Fruit fly (Drosophila melanogaster) whole organism, embryonic: Measurements from ENCODE around the gene HP5.
A peak's percentile ranks its signal among the peaks of the same experiment; 100 is the strongest.

Experiments used
- ATbp ChIP-seq: fragments of 200-800 bp; sonication (Bioruptor generic); optimal IDR thresholded peaks from 2 replicates; lab custom pipeline; 2017; ENCODE audit warnings: missing biosample characterization, mild to moderate bottlenecking, missing genetic modification characterization, missing genetic modification reagents
- Ada2b ChIP-seq: fragments of 200-800 bp; sonication (Bioruptor generic); IDR thresholded peaks from 2 replicates; pipeline ENCODE4 v1.3.6; 2022; ENCODE audit warnings: missing biosample characterization, missing genetic modification characterization
- Awh ChIP-seq: fragments of 200-800 bp; sonication (Bioruptor generic); IDR thresholded peaks from 2 replicates; pipeline ENCODE4, ENCODE4 v1.3.6; 2022; ENCODE audit warnings: missing biosample characterization, missing genetic modification characterization
- Bdp1 ChIP-seq: fragments of 200-800 bp; sonication (Bioruptor generic); optimal IDR thresholded peaks from 3 replicates; lab custom pipeline; 2016; ENCODE audit warnings: missing biosample characterization, missing genetic modification characterization
- CG11085 ChIP-seq: fragments of 200-800 bp; sonication (Bioruptor generic); IDR thresholded peaks from 2 replicates; pipeline ENCODE4 v1.3.6; 2022; ENCODE audit warnings: missing biosample characterization, missing genetic modification characterization
- CG12299 ChIP-seq: fragments of 200-800 bp; sonication (Bioruptor generic); optimal IDR thresholded peaks from 2 replicates; lab custom pipeline; 2018; ENCODE audit warnings: missing biosample characterization, mild to moderate bottlenecking, missing genetic modification characterization
- CG13775 ChIP-seq: fragments of 200-800 bp; sonication (Bioruptor generic); optimal IDR thresholded peaks from 3 replicates; lab custom pipeline; 2017; ENCODE audit warnings: missing biosample characterization, mild to moderate bottlenecking, missing genetic modification characterization
- CG13894 ChIP-seq: fragments of 200-800 bp; sonication (Bioruptor generic); optimal IDR thresholded peaks from 3 replicates; lab custom pipeline; 2018; ENCODE audit warnings: missing biosample characterization, mild to moderate bottlenecking, missing genetic modification characterization, moderate library complexity
- CG14441 ChIP-seq: fragments of 200-800 bp; sonication (Bioruptor generic); IDR thresholded peaks from 2 replicates; pipeline ENCODE4 v1.3.6; 2022; ENCODE audit warnings: missing biosample characterization, missing genetic modification characterization
- CG1529 ChIP-seq: fragments of 200-800 bp; sonication (Bioruptor generic); optimal IDR thresholded peaks from 3 replicates; lab custom pipeline; 2018; ENCODE audit warnings: missing biosample characterization, missing genetic modification characterization
- CG16813 ChIP-seq: fragments of 200-800 bp; sonication (Bioruptor generic); IDR thresholded peaks from 3 replicates; pipeline ENCODE4 v1.3.6; 2022; ENCODE audit warnings: missing biosample characterization, missing genetic modification characterization; ENCODE audit not compliant: partially characterized antibody
- CG17568 ChIP-seq: fragments of 200-800 bp; sonication (Bioruptor generic); optimal IDR thresholded peaks from 2 replicates; lab custom pipeline; 2018; ENCODE audit warnings: missing biosample characterization, mild to moderate bottlenecking, missing genetic modification characterization, moderate library complexity
- CG18599 ChIP-seq: fragments of 200-800 bp; sonication (Bioruptor generic); optimal IDR thresholded peaks from 3 replicates; lab custom pipeline; 2017; ENCODE audit warnings: missing biosample characterization, missing genetic modification characterization, mild to moderate bottlenecking, moderate library complexity, missing genetic modification reagents
- CG31365 ChIP-seq: fragments of 200-800 bp; sonication (Bioruptor generic); optimal IDR thresholded peaks from 2 replicates; lab custom pipeline; 2018; ENCODE audit warnings: missing biosample characterization, mild to moderate bottlenecking, missing genetic modification characterization
- CG32767 ChIP-seq: fragments of 200-800 bp; sonication (Bioruptor generic); IDR thresholded peaks from 2 replicates; pipeline ENCODE4 v1.3.6; 2022; ENCODE audit warnings: missing biosample characterization, missing genetic modification characterization
- CG4404 ChIP-seq: fragments of 200-800 bp; sonication (Bioruptor generic); IDR thresholded peaks from 2 replicates; pipeline ENCODE4 v1.3.6; 2022; ENCODE audit warnings: missing biosample characterization, missing genetic modification characterization
- CG7839 ChIP-seq: fragments of 200-800 bp; sonication (Bioruptor generic); optimal IDR thresholded peaks from 3 replicates; lab custom pipeline; 2018; ENCODE audit warnings: missing biosample characterization, mild to moderate bottlenecking, missing genetic modification characterization, moderate library complexity
- CG8281 ChIP-seq: fragments of 200-800 bp; sonication (Bioruptor generic); optimal IDR thresholded peaks from 2 replicates; lab custom pipeline; 2018; ENCODE audit warnings: missing biosample characterization, mild to moderate bottlenecking, missing genetic modification characterization, moderate library complexity
- Drgx ChIP-seq: fragments of 200-800 bp; sonication (Bioruptor generic); IDR thresholded peaks from 2 replicates; pipeline ENCODE4 v1.3.6; 2022; ENCODE audit warnings: missing biosample characterization, missing genetic modification characterization
- E2f2 ChIP-seq: fragments of 200-800 bp; sonication (Bioruptor generic); IDR thresholded peaks from 2 replicates; pipeline ENCODE4 v1.3.6; 2022; ENCODE audit warnings: missing biosample characterization, missing genetic modification characterization
- Elba2 ChIP-seq: fragments of 200-800 bp; sonication (Bioruptor generic); optimal IDR thresholded peaks from 3 replicates; lab custom pipeline; 2016; ENCODE audit warnings: missing biosample characterization, missing genetic modification characterization
- Gug ChIP-seq: fragments of 200-800 bp; sonication (Bioruptor generic); IDR thresholded peaks from 4 replicates; pipeline ENCODE4 v1.3.6; 2022; ENCODE audit warnings: missing biosample characterization, missing genetic modification characterization
- Hey ChIP-seq: fragments of 200-800 bp; sonication (Bioruptor generic); optimal IDR thresholded peaks from 3 replicates; lab custom pipeline; 2018; ENCODE audit warnings: missing biosample characterization, mild to moderate bottlenecking, missing genetic modification characterization
- Hmr ChIP-seq: fragments of 200-800 bp; sonication (Bioruptor generic); optimal IDR thresholded peaks from 3 replicates; lab custom pipeline; 2017; ENCODE audit warnings: mild to moderate bottlenecking, missing biosample characterization, missing genetic modification reagents, missing genetic modification characterization
- Hr3 ChIP-seq: fragments of 200-800 bp; sonication (Bioruptor generic); optimal IDR thresholded peaks from 3 replicates; lab custom pipeline; 2016; ENCODE audit warnings: missing biosample characterization, missing genetic modification characterization
- Hr51 ChIP-seq, 2 experiments: fragments of 200-800 bp; sonication (Bioruptor generic); optimal IDR thresholded peaks; 2 replicates in 1 of 2; 3 replicates in 1 of 2; lab custom pipeline; 2016 to 2018; ENCODE audit warnings: missing biosample characterization in 2 of 2, missing genetic modification characterization in 2 of 2, mild to moderate bottlenecking in 1 of 2, moderate library complexity in 1 of 2
- Lim3 ChIP-seq: fragments of 200-800 bp; sonication (Bioruptor generic); IDR thresholded peaks from 2 replicates; pipeline ENCODE4 v1.3.6; 2022; ENCODE audit warnings: missing biosample characterization, missing genetic modification characterization
- Rfx ChIP-seq: fragments of 200-800 bp; sonication (Bioruptor generic); IDR thresholded peaks from 2 replicates; pipeline ENCODE4 v1.3.6; 2022; ENCODE audit warnings: missing biosample characterization, missing genetic modification characterization
- Sin3A ChIP-seq: fragments of >200 bp; optimal IDR thresholded peaks from 2 replicates; lab custom pipeline; 2018
- Ssrp ChIP-seq: fragments of 200-800 bp; sonication (Bioruptor generic); optimal IDR thresholded peaks from 2 replicates; lab custom pipeline; 2018; ENCODE audit warnings: missing biosample characterization, mild to moderate bottlenecking, missing genetic modification characterization, moderate library complexity
- Xbp1 ChIP-seq: fragments of 200-800 bp; sonication (Bioruptor generic); optimal IDR thresholded peaks from 3 replicates; lab custom pipeline; 2016; ENCODE audit warnings: missing biosample characterization, mild to moderate bottlenecking, missing genetic modification characterization
- abd-A ChIP-seq: fragments of 200-800 bp; sonication (Bioruptor generic); optimal IDR thresholded peaks from 3 replicates; lab custom pipeline; 2019; ENCODE audit warnings: missing biosample characterization, mild to moderate bottlenecking, missing genetic modification characterization, moderate library complexity
- ac ChIP-seq: fragments of 200-800 bp; sonication (Bioruptor generic); optimal IDR thresholded peaks from 3 replicates; lab custom pipeline; 2017; ENCODE audit warnings: missing biosample characterization, mild to moderate bottlenecking, missing genetic modification characterization
- caup ChIP-seq: fragments of 200-800 bp; sonication (Bioruptor generic); optimal IDR thresholded peaks from 3 replicates; lab custom pipeline; 2017; ENCODE audit warnings: missing biosample characterization, mild to moderate bottlenecking, missing genetic modification characterization, moderate library complexity; ENCODE audit not compliant: severe bottlenecking
- crol ChIP-seq: fragments of 200-800 bp; sonication (Bioruptor generic); IDR thresholded peaks from 2 replicates; pipeline ENCODE4 v1.3.6; 2022; ENCODE audit warnings: missing biosample characterization, missing genetic modification characterization
- crp ChIP-seq, 2 experiments: fragments of 200-800 bp; sonication (Bioruptor generic); optimal IDR thresholded peaks; 2 replicates in 1 of 2; 3 replicates in 1 of 2; lab custom pipeline; 2017; ENCODE audit warnings: missing biosample characterization in 2 of 2, missing genetic modification characterization in 2 of 2, mild to moderate bottlenecking in 1 of 2, moderate library complexity in 1 of 2
- gce ChIP-seq: fragments of 200-800 bp; sonication (Bioruptor generic); IDR thresholded peaks from 3 replicates; pipeline ENCODE4 v1.3.6; 2022; ENCODE audit warnings: missing biosample characterization, missing genetic modification characterization
- gcm2 ChIP-seq: fragments of 200-800 bp; sonication (Bioruptor generic); optimal IDR thresholded peaks from 2 replicates; lab custom pipeline; 2016; ENCODE audit warnings: missing biosample characterization, missing genetic modification characterization
- knrl ChIP-seq: fragments of 200-800 bp; sonication (Bioruptor generic); IDR thresholded peaks from 3 replicates; pipeline ENCODE4 v1.3.6; 2022; ENCODE audit warnings: missing biosample characterization, missing genetic modification characterization; ENCODE audit not compliant: partially characterized antibody
- lbe ChIP-seq: fragments of 200-800 bp; sonication (Bioruptor generic); optimal IDR thresholded peaks from 2 replicates; lab custom pipeline; 2016; ENCODE audit warnings: missing biosample characterization, mild to moderate bottlenecking, missing genetic modification characterization
- mirr ChIP-seq: fragments of 200-800 bp; sonication (Bioruptor generic); optimal IDR thresholded peaks from 3 replicates; lab custom pipeline; 2018; ENCODE audit warnings: missing biosample characterization, mild to moderate bottlenecking, missing genetic modification characterization
- oc ChIP-seq: fragments of 200-800 bp; sonication (Bioruptor generic); optimal IDR thresholded peaks from 2 replicates; lab custom pipeline; 2018; ENCODE audit warnings: missing biosample characterization, mild to moderate bottlenecking, missing genetic modification characterization, moderate library complexity
- onecut ChIP-seq: fragments of 200-800 bp; sonication (Bioruptor generic); IDR thresholded peaks from 2 replicates; pipeline ENCODE4 v1.3.6; 2022; ENCODE audit warnings: missing biosample characterization, missing genetic modification characterization
- peb ChIP-seq: fragments of 200-800 bp; sonication (Bioruptor generic); IDR thresholded peaks from 2 replicates; pipeline ENCODE4 v1.3.6; 2022; ENCODE audit warnings: missing biosample characterization, missing genetic modification characterization
- scrt ChIP-seq: fragments of 200-800 bp; sonication (Bioruptor generic); optimal IDR thresholded peaks from 2 replicates; lab custom pipeline; 2018; ENCODE audit warnings: missing biosample characterization, mild to moderate bottlenecking, missing genetic modification characterization, moderate library complexity
- sr ChIP-seq: fragments of 200-800 bp; sonication (Bioruptor generic); IDR thresholded peaks from 3 replicates; pipeline ENCODE4 v1.3.6; 2022; ENCODE audit warnings: missing biosample characterization, missing genetic modification characterization
- wor ChIP-seq: fragments of 200-800 bp; sonication (Bioruptor generic); IDR thresholded peaks from 2 replicates; pipeline ENCODE4 v1.3.6; 2022; ENCODE audit warnings: missing biosample characterization, missing genetic modification characterization
- yki ChIP-seq: fragments of >200 bp; optimal IDR thresholded peaks from 3 replicates; lab custom pipeline; 2018
- zfh2 ChIP-seq: fragments of 200-800 bp; sonication (Bioruptor generic); optimal IDR thresholded peaks from 2 replicates; lab custom pipeline; 2016; ENCODE audit warnings: missing biosample characterization, missing genetic modification characterization

Gene HP5

dm6 chrX:11496257-11496656 is 41.7 kb downstream of the HP5 start:
- TF ChIP-seq lbe (GFP tag; lab: Kevin White, UChicago), result peak; percentile 14
- no peak for TF ChIP-seq E2f2 (GFP tag; lab: Robert Waterston, UW)

DNA sequence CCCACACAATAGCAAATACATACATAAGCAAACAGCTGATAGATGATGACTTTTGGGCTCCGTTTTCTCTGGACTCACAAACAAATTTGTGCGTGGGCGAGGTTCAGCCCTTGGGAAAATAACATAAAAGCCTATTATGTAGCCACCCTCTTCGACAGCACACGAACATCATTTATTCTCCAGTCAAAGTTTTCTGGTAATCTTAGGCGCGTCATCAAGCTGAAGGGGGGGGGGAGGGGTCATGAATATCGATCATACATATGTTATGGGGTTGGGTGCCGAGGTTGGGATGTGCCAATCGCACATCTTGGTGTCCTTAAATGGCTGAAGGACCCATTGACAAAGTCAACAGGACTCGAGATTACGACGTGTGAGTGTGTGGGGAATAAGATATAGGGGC is 43.6 kb downstream of the HP5 start:
- TF ChIP-seq mirr (GFP tag; lab: Kevin White, UChicago), result peak; percentile 17
- no peak for TF ChIP-seq CG1529
- no peak for TF ChIP-seq Rfx (GFP tag; lab: Robert Waterston, UW)
- no peak for TF ChIP-seq CG8281 (tag; lab: Kevin White, UChicago)
- TF ChIP-seq crp (GFP tag; optimal IDR thresholded peaks at IDR 0.05; lab: Kevin White, UChicago), result peak in 1 of 2 experiments; percentile 22
- no peak for TF ChIP-seq CG31365 (tag; lab: Kevin White, UChicago)
- TF ChIP-seq yki (lab: Kevin White, UChicago), result no peak
- 0 out of 3 replicates have a peak, but pooled peaks have one; percentile 23 for TF ChIP-seq sr
- TF ChIP-seq knrl, result no peak
- no peak for TF ChIP-seq CG4404 (GFP tag; lab: Robert Waterston, UW)
- TF ChIP-seq CG13894, result peak; percentile 80
- TF ChIP-seq onecut (GFP tag; lab: Robert Waterston, UW), result peak; percentile 59
- peak in 1 of 2 experiments; percentile 35 for TF ChIP-seq Hr51 (GFP tag; optimal IDR thresholded peaks at IDR 0.05; lab: Kevin White, UChicago)
- peak; percentile 34; the same call in 1 of the 2 replicates for TF ChIP-seq crol
- peak; percentile 10 for TF ChIP-seq scrt (GFP tag; lab: Kevin White, UChicago)
- no peak for TF ChIP-seq Drgx (GFP tag; lab: Robert Waterston, UW)
- TF ChIP-seq abd-A (tag; lab: Kevin White, UChicago), result peak; percentile 96
- TF ChIP-seq CG18599 (GFP tag; lab: Kevin White, UChicago), result peak; percentile 3
- TF ChIP-seq Bdp1 (GFP tag; lab: Kevin White, UChicago), result no peak

dm6 chrX:11499454-11499853 is 44.9 kb downstream of the HP5 start:
- TF ChIP-seq CG32767 (GFP tag; lab: Robert Waterston, UW) (no peak), ac (GFP tag; lab: Kevin White, UChicago) (no peak), Xbp1 (peak; percentile 60), gcm2 (GFP tag; lab: Kevin White, UChicago) (no peak), CG16813 (GFP tag; lab: Robert Waterston, UW) (no peak), Lim3 (GFP tag; lab: Robert Waterston, UW) (no peak), oc (tag; lab: Kevin White, UChicago) (peak; percentile 62), Hey (tag; lab: Kevin White, UChicago) (no peak), Hmr (GFP tag; lab: Kevin White, UChicago) (no peak), CG13775 (no peak), zfh2 (GFP tag; lab: Kevin White, UChicago) (no peak), CG7839 (tag; lab: Kevin White, UChicago) (peak; percentile 43), Ssrp (tag; lab: Kevin White, UChicago) (peak; percentile 34), Elba2 (GFP tag; lab: Kevin White, UChicago) (no peak), CG11085 (no peak; the same call in 1 of the 2 replicates), caup (no peak), CG12299 (no peak), CG17568 (GFP tag; lab: Kevin White, UChicago) (no peak), gce (0 out of 3 replicates have a peak, but pooled peaks have one; percentile 49), peb (GFP tag; lab: Robert Waterston, UW) (no peak), CG14441 (GFP tag; lab: Robert Waterston, UW) (peak; percentile 61), wor (GFP tag; lab: Robert Waterston, UW) (0 out of 2 replicates have a peak, but pooled peaks have one; percentile 27), Hr3 (GFP tag; lab: Kevin White, UChicago) (no peak), Awh (GFP tag; lab: Robert Waterston, UW) (peak; percentile 56; the same call in 1 of the 2 replicates), Sin3A (lab: Kevin White, UChicago) (no peak), ATbp (GFP tag; lab: Kevin White, UChicago) (peak; percentile 73), Gug (GFP tag; lab: Robert Waterston, UW) (peak; percentile 53; the same call in 3 of the 4 replicates), Ada2b (no peak)
